Fruit fly (Drosophila melanogaster): Measurements from ENCODE around the gene trc.

Gene trc

DNA sequence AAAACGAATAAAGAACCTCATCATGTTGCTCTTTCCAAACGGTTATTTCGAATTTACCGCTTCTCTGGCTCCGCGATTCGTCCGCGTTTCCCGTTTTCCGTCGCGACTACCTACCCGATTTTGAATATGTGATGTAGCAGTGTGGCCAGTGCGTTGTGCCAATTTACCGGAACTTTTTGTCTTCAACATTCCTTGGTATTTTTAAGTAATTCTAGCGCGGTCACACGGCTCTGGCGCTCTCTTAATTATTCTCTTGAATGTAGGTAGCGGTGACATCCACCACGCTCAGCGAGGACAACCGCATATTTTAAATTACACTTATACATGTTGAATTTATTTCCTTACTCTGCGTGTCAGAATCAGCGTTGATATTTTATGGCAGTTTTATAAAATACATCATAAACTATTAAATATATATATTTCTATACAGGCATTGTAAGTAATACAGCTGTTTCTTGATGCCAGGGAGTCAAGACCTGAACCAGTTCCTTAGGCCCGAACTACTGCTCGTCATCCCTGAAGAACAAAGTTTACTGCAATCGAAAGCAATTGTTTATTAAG is 40.6 kb downstream of the trc start, which contains the start of the genes CG42637, Gyc76C and SREBP (continued):
- no peak for TF ChIP-seq CG17802 (tag; optimal IDR thresholded peaks at IDR 0.05)
- TF ChIP-seq tin (GFP tag; optimal IDR thresholded peaks at IDR 0.05): no peak
- TF ChIP-seq stc (GFP tag; IDR thresholded peaks at IDR 0.05): peak; percentile 43; the same call in 1 of the 2 replicates
- no peak for TF ChIP-seq Dip2 (GFP tag; IDR thresholded peaks at IDR 0.05)
- TF ChIP-seq Bdp1 (GFP tag; optimal IDR thresholded peaks at IDR 0.05): peak; percentile 1
- TF ChIP-seq Taf1 (GFP tag; IDR thresholded peaks at IDR 0.05): no peak
- no peak for TF ChIP-seq psq (GFP tag; optimal IDR thresholded peaks at IDR 0.05)
- TF ChIP-seq CG7839 (tag; optimal IDR thresholded peaks at IDR 0.05): no peak
- TF ChIP-seq CG6254 (GFP tag; optimal IDR thresholded peaks at IDR 0.05): no peak
- 0 out of 3 replicates have a peak, but pooled peaks have one; percentile 36 for TF ChIP-seq zfh1 (GFP tag; IDR thresholded peaks at IDR 0.05)
- TF ChIP-seq CG9727 (GFP tag; optimal IDR thresholded peaks at IDR 0.05): no peak
- TF ChIP-seq CG18262 (tag; optimal IDR thresholded peaks at IDR 0.05): no peak
- no peak for TF ChIP-seq CG16815 (GFP tag; optimal IDR thresholded peaks at IDR 0.05)
- TF ChIP-seq onecut (GFP tag; IDR thresholded peaks at IDR 0.05): no peak
- no peak for TF ChIP-seq C15 (GFP tag; IDR thresholded peaks at IDR 0.05)
- no peak for TF ChIP-seq Six4 (GFP tag; optimal IDR thresholded peaks at IDR 0.05)
- no peak for TF ChIP-seq CG17385 (GFP tag; optimal IDR thresholded peaks at IDR 0.05)
- TF ChIP-seq Mad (GFP tag; optimal IDR thresholded peaks at IDR 0.05): no peak
- no peak for TF ChIP-seq Hr51 (GFP tag; optimal IDR thresholded peaks at IDR 0.05)
- TF ChIP-seq ash1 (GFP tag; optimal IDR thresholded peaks at IDR 0.05): peak; percentile 71
- no peak for TF ChIP-seq eyg (GFP tag; optimal IDR thresholded peaks at IDR 0.05)
- TF ChIP-seq Oaz (GFP tag; IDR thresholded peaks at IDR 0.05): no peak
- TF ChIP-seq odd (GFP tag; optimal IDR thresholded peaks at IDR 0.05): no peak
- TF ChIP-seq dimm (GFP tag; IDR thresholded peaks at IDR 0.05): no peak
- no peak for TF ChIP-seq ken (GFP tag; IDR thresholded peaks at IDR 0.05)
- peak; percentile 47 for TF ChIP-seq Sin3A (optimal IDR thresholded peaks at IDR 0.05)
- peak; percentile 1 for TF ChIP-seq dmrt11E (tag; optimal IDR thresholded peaks at IDR 0.05)
- TF ChIP-seq tna (GFP tag; IDR thresholded peaks at IDR 0.05; ENCODE audit: partially characterized antibody): no peak
- peak; percentile 75 for TF ChIP-seq CG12659 (GFP tag; optimal IDR thresholded peaks at IDR 0.05)
- no peak for TF ChIP-seq tx (GFP tag; optimal IDR thresholded peaks at IDR 0.05)
- no peak for TF ChIP-seq NK7.1 (GFP tag; optimal IDR thresholded peaks at IDR 0.05)
- TF ChIP-seq CG5245 (GFP tag; optimal IDR thresholded peaks at IDR 0.05): no peak
- TF ChIP-seq CG6765 (GFP tag; optimal IDR thresholded peaks at IDR 0.05): peak; percentile 1
- no peak for TF ChIP-seq peb (GFP tag; IDR thresholded peaks at IDR 0.05)
- TF ChIP-seq Abd-B (GFP tag; optimal IDR thresholded peaks at IDR 0.05): peak; percentile 47
- TF ChIP-seq CG8388 (GFP tag; optimal IDR thresholded peaks at IDR 0.05): no peak
- TF ChIP-seq Nf-YB (GFP tag; optimal IDR thresholded peaks at IDR 0.05): no peak
- peak; percentile 28 for TF ChIP-seq ewg (GFP tag; optimal IDR thresholded peaks at IDR 0.05)
- TF ChIP-seq Gsc (GFP tag; IDR thresholded peaks at IDR 0.05): no peak
- peak; percentile 45 for TF ChIP-seq CG15011 (GFP tag; optimal IDR thresholded peaks at IDR 0.05)
- TF ChIP-seq MBD-R2 (GFP tag; IDR thresholded peaks at IDR 0.05): peak; percentile 44
- TF ChIP-seq inv (GFP tag; IDR thresholded peaks at IDR 0.05; ENCODE audit: partially characterized antibody): peak; percentile 40; the same call in 1 of the 2 replicates
